Worm (Caenorhabditis elegans): Measurements from ENCODE around the gene F47E1.2.

- TF ChIP-seq unc-39 (tag; optimal IDR thresholded peaks at IDR 0.05) (no peak), nhr-76 (tag; optimal IDR thresholded peaks at IDR 0.05) (no peak)
Observed at ce11 chrX:9053426-9053825, 4.0 kb upstream of the F47E1.2 start.
